Fruit fly (Drosophila melanogaster): ENCODE results near the gene PVRAP.

Gene PVRAP

dm6 chr3L:5983593-5984225, 13.3 kb upstream of the PVRAP start (continued):
- TF ChIP-seq sens-2 (GFP tag; IDR thresholded peaks at IDR 0.05) (no peak), usp (GFP tag; optimal IDR thresholded peaks at IDR 0.05) (no peak), sens (GFP tag) (peak; percentile 39), CG16815 (GFP tag; optimal IDR thresholded peaks at IDR 0.05) (no peak), CG7556 (GFP tag; optimal IDR thresholded peaks at IDR 0.05) (no peak), mirr (GFP tag; optimal IDR thresholded peaks at IDR 0.05) (no peak), schlank (tag; optimal IDR thresholded peaks at IDR 0.05) (no peak), CG4282 (GFP tag; optimal IDR thresholded peaks at IDR 0.05) (no peak), pho (GFP tag; optimal IDR thresholded peaks at IDR 0.05) (no peak), Dref (GFP tag; IDR thresholded peaks at IDR 0.05) (no peak), pzg (GFP tag; optimal IDR thresholded peaks at IDR 0.05) (no peak), Dfd (GFP tag; optimal IDR thresholded peaks at IDR 0.05) (no peak), Pdp1 (GFP tag; optimal IDR thresholded peaks at IDR 0.05) (no peak), CG34224 (GFP tag; IDR thresholded peaks at IDR 0.05; ENCODE audit: partially characterized antibody) (no peak), Doc3 (GFP tag; IDR thresholded peaks at IDR 0.05; ENCODE audit: partially characterized antibody) (no peak), CG8944 (GFP tag; optimal IDR thresholded peaks at IDR 0.05) (no peak), Antp (GFP tag; optimal IDR thresholded peaks at IDR 0.05) (no peak), Bdp1 (GFP tag; optimal IDR thresholded peaks at IDR 0.05) (no peak), Usf (GFP tag; optimal IDR thresholded peaks at IDR 0.05) (no peak), toy (GFP tag; IDR thresholded peaks at IDR 0.05) (no peak), dmrt11E (tag; optimal IDR thresholded peaks at IDR 0.05) (peak; percentile 47), MBD-R2 (GFP tag; IDR thresholded peaks at IDR 0.05) (no peak), Dip3 (GFP tag; optimal IDR thresholded peaks at IDR 0.05) (no peak), gsb-n (tag; optimal IDR thresholded peaks at IDR 0.05) (no peak), CG1233 (GFP tag; optimal IDR thresholded peaks at IDR 0.05) (peak; percentile 26), Atf6 (GFP tag; IDR thresholded peaks at IDR 0.05) (no peak), CG13296 (GFP tag; optimal IDR thresholded peaks at IDR 0.05) (no peak), E2f2 (GFP tag; IDR thresholded peaks at IDR 0.05) (no peak), fd102C (GFP tag; optimal IDR thresholded peaks at IDR 0.05) (no peak), Drgx (GFP tag; IDR thresholded peaks at IDR 0.05) (no peak), CG1792 (GFP tag; optimal IDR thresholded peaks at IDR 0.05) (no peak), amos (GFP tag; IDR thresholded peaks at IDR 0.05; ENCODE audit: partially characterized antibody) (no peak), B-H2 (GFP tag; optimal IDR thresholded peaks at IDR 0.05) (no peak), trem (tag; optimal IDR thresholded peaks at IDR 0.05) (no peak), Dek (tag; optimal IDR thresholded peaks at IDR 0.05) (no peak), CG10979 (tag; optimal IDR thresholded peaks at IDR 0.05) (no peak), nmo (GFP tag; optimal IDR thresholded peaks at IDR 0.05) (peak; percentile 13), TFAM (GFP tag; optimal IDR thresholded peaks at IDR 0.05) (no peak), repo (GFP tag; optimal IDR thresholded peaks at IDR 0.05) (no peak), CG2678 (tag; optimal IDR thresholded peaks at IDR 0.05) (peak; percentile 30), p53 (GFP tag; optimal IDR thresholded peaks at IDR 0.05) (no peak), CG31224 (GFP tag; IDR thresholded peaks at IDR 0.05) (no peak), Fer3 (tag; optimal IDR thresholded peaks at IDR 0.05) (no peak), CG12071 (GFP tag; optimal IDR thresholded peaks at IDR 0.05) (no peak), CG6175 (GFP tag; IDR thresholded peaks at IDR 0.05) (no peak), pros (GFP tag; optimal IDR thresholded peaks at IDR 0.05) (no peak), maf-S (GFP tag; optimal IDR thresholded peaks at IDR 0.05) (no peak), nom (GFP tag; optimal IDR thresholded peaks at IDR 0.05) (no peak), CG18011 (GFP tag; optimal IDR thresholded peaks at IDR 0.05) (no peak), sna (GFP tag; IDR thresholded peaks at IDR 0.05; ENCODE audit: partially characterized antibody) (no peak), CG14965 (GFP tag; optimal IDR thresholded peaks at IDR 0.05; ENCODE audit: borderline replicate concordance) (no peak)

Data from whole organism, embryonic.